Fruit fly (Drosophila melanogaster): ENCODE data around the gene Spn28Db.

DNA sequence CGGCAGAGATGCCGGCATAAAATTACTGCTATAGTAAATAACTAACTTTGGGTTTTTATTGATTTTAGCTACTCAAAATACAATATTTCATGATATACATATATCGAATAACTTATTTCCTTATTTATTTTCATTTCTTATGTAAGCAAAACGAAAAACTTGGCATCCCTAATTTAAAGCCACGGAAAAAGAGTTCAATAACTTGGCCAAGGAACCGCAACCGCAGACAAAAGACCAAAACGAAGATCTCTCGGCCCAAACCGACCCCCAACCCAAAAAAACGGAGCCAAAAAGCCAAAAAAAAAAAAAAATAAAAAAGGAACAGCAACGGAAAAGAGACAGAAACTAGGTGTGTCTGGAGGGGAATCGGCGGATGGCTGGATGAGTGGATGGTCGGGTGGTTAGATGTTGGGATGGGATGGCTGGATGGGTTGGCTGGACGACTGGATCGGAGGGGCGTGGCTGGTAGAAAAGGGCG, 18.9 kb upstream of the Spn28Db start:
- TF ChIP-seq psq (optimal IDR thresholded peaks at IDR 0.05) (no peak), usp (GFP tag; optimal IDR thresholded peaks at IDR 0.05) (no peak)
